Fruit fly (Drosophila melanogaster): ENCODE results near the gene CG16984.

DNA sequence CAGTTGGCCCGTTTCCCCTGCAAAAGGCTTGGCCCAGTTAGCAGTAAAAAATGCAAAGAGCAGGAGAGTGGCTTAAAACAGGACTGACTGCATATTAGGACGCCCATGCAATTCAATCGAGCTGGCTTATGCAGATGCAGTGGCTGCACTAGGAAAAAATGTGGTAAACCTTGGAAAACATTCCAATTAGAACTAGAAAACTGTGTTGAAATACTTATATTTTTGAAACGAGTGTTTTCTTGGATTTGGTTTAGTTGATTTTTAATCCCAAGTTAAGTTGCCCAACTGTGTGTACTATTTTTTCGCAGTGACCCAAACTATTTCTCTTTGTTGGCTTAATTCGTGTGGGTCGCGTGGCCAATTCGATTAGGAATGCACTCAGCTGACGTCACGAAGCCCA lies 13.3 kb upstream of the CG16984 start:
- no peak for TF ChIP-seq usp (GFP tag; optimal IDR thresholded peaks at IDR 0.05)
- no peak for TF ChIP-seq EcR (GFP tag; optimal IDR thresholded peaks at IDR 0.05)
- no peak for TF ChIP-seq CG8478 (optimal IDR thresholded peaks at IDR 0.05)
- no peak for TF ChIP-seq pan (optimal IDR thresholded peaks at IDR 0.05)
- TF ChIP-seq Dll (optimal IDR thresholded peaks at IDR 0.05), result no peak
- TF ChIP-seq psq (optimal IDR thresholded peaks at IDR 0.05), result no peak

All from whole organism.